Worm (Caenorhabditis elegans): ENCODE measurements around the gene E02C12.12.

DNA sequence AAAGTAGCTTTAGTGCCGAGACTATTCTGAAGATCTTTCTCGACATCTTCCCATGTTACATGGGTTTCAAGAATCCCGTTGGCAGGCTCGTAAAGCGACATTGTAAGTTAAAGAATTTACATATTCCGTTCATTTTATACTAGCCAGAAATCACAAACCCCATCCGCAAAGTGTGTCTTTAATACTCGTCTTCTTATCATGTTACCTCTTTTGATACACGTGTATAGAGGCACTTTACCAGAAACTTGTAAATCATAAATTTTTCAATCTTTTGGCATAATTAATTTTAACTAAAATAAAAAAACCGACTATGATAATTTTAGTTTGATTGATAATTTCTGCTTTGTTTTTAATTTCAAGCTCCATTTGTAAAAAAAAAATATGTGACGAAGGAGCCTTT, 11.1 kb downstream of the E02C12.12 start, which contains the start of gene E02C12.6:
- no peak for TF ChIP-seq unc-62 (GFP tag; optimal IDR thresholded peaks at IDR 0.05 in 1 of 2)
- no peak for TF ChIP-seq unc-62 (tag; optimal IDR thresholded peaks at IDR 0.05)
- no peak for TF ChIP-seq attf-4 (tag; optimal IDR thresholded peaks at IDR 0.05)
- TF ChIP-seq jun-1 (tag; optimal IDR thresholded peaks at IDR 0.05): no peak
- TF ChIP-seq nhr-42 (GFP tag; IDR thresholded peaks at IDR 0.05): no peak
- TF ChIP-seq zag-1 (tag; optimal IDR thresholded peaks at IDR 0.05): no peak
- no peak for TF ChIP-seq snpc-4 (tag; optimal IDR thresholded peaks at IDR 0.05)
- TF ChIP-seq lin-38 (GFP tag; IDR thresholded peaks at IDR 0.05): no peak
